Fruit fly (Drosophila melanogaster) whole organism, embryonic: Measurements from ENCODE around the gene CG34258.
A peak's percentile ranks its signal among the peaks of the same experiment; 100 is the strongest.

Source experiments
- Awh ChIP-seq: fragments of 200-800 bp; sonication (Bioruptor generic); IDR thresholded peaks from 2 replicates; pipeline ENCODE4, ENCODE4 v1.3.6; 2022; ENCODE audit warnings: missing biosample characterization, missing genetic modification characterization
- Bteb2 ChIP-seq: fragments of 200-800 bp; sonication (Bioruptor generic); optimal IDR thresholded peaks from 2 replicates; lab custom pipeline; 2016; ENCODE audit warnings: missing biosample characterization, missing genetic modification characterization
- CG10959 ChIP-seq: fragments of 200-800 bp; sonication (Bioruptor generic); IDR thresholded peaks from 2 replicates; pipeline ENCODE4 v1.3.6; 2022; ENCODE audit warnings: missing biosample characterization, missing genetic modification characterization
- CG11247 ChIP-seq: fragments of 200-800 bp; sonication (Bioruptor generic); IDR thresholded peaks from 2 replicates; pipeline ENCODE4 v1.3.6; 2022; ENCODE audit warnings: missing biosample characterization, missing genetic modification characterization
- CG13424 ChIP-seq: fragments of 200-800 bp; sonication (Bioruptor generic); optimal IDR thresholded peaks from 2 replicates; lab custom pipeline; 2019; ENCODE audit warnings: missing biosample characterization, mild to moderate bottlenecking, missing genetic modification characterization, moderate library complexity
- CG13624 ChIP-seq: fragments of 200-800 bp; sonication (Bioruptor generic); optimal IDR thresholded peaks from 2 replicates; lab custom pipeline; 2016; ENCODE audit warnings: missing biosample characterization, missing genetic modification characterization
- CG15011 ChIP-seq: fragments of 200-800 bp; sonication (Bioruptor generic); optimal IDR thresholded peaks from 3 replicates; lab custom pipeline; 2018; ENCODE audit warnings: missing biosample characterization, mild to moderate bottlenecking, missing genetic modification characterization
- CG15479 ChIP-seq: fragments of 200-800 bp; sonication (Bioruptor generic); optimal IDR thresholded peaks from 3 replicates; lab custom pipeline; 2019; ENCODE audit warnings: missing biosample characterization, mild to moderate bottlenecking, missing genetic modification characterization, moderate library complexity
- CG16863 ChIP-seq: fragments of 200-800 bp; sonication (Bioruptor generic); optimal IDR thresholded peaks from 3 replicates; lab custom pipeline; 2016; ENCODE audit warnings: missing biosample characterization, missing genetic modification characterization
- CG17912 ChIP-seq: fragments of 200-800 bp; sonication (Bioruptor generic); optimal IDR thresholded peaks from 2 replicates; lab custom pipeline; 2018; ENCODE audit warnings: missing biosample characterization, mild to moderate bottlenecking, missing genetic modification characterization
- CG32532 ChIP-seq: fragments of 200-800 bp; sonication (Bioruptor generic); IDR thresholded peaks from 2 replicates; pipeline ENCODE4 v1.3.6; 2022; ENCODE audit warnings: missing biosample characterization, missing genetic modification characterization
- CG5953 ChIP-seq: fragments of 200-800 bp; sonication (Bioruptor generic); IDR thresholded peaks from 2 replicates; pipeline ENCODE4 v1.3.6; 2022; ENCODE audit warnings: missing biosample characterization, missing genetic modification characterization
- CG6654 ChIP-seq: fragments of 200-800 bp; sonication (Bioruptor generic); optimal IDR thresholded peaks from 2 replicates; lab custom pipeline; 2017; ENCODE audit warnings: missing biosample characterization, mild to moderate bottlenecking, missing genetic modification characterization
- CG6765 ChIP-seq: fragments of 200-800 bp; sonication (Bioruptor generic); optimal IDR thresholded peaks from 3 replicates; lab custom pipeline; 2017; ENCODE audit warnings: missing biosample characterization, mild to moderate bottlenecking, missing genetic modification characterization
- CG6854 ChIP-seq: fragments of 200-800 bp; sonication (Bioruptor generic); optimal IDR thresholded peaks from 3 replicates; lab custom pipeline; 2017; ENCODE audit warnings: missing biosample characterization, mild to moderate bottlenecking, missing genetic modification characterization
- CG7963 ChIP-seq: fragments of 200-800 bp; sonication (Bioruptor generic); IDR thresholded peaks from 3 replicates; pipeline ENCODE4 v1.3.6; 2022; ENCODE audit warnings: missing biosample characterization, missing genetic modification characterization; ENCODE audit not compliant: partially characterized antibody
- CG8281 ChIP-seq: fragments of 200-800 bp; sonication (Bioruptor generic); optimal IDR thresholded peaks from 2 replicates; lab custom pipeline; 2018; ENCODE audit warnings: missing biosample characterization, mild to moderate bottlenecking, missing genetic modification characterization, moderate library complexity
- CG8290 ChIP-seq, 3 experiments: fragments of 200-800 bp; sonication (Bioruptor generic); optimal IDR thresholded peaks; 2 replicates each; lab custom pipeline; 2016 to 2019; ENCODE audit warnings: missing biosample characterization in 3 of 3, missing genetic modification characterization in 3 of 3, mild to moderate bottlenecking in 2 of 3, moderate library complexity in 1 of 3
- CG8359 ChIP-seq: fragments of 200-800 bp; sonication (Bioruptor generic); optimal IDR thresholded peaks from 2 replicates; lab custom pipeline; 2017; ENCODE audit warnings: missing biosample characterization, mild to moderate bottlenecking, missing genetic modification characterization, borderline replicate concordance
- CG8478 ChIP-seq: fragments of >200 bp; optimal IDR thresholded peaks from 2 replicates; lab custom pipeline; 2018
- D ChIP-seq, 2 experiments: fragments of 200-800 bp in 1 of 2; fragments of >200 bp in 1 of 2; sonication (Bioruptor generic) in 1 of 2; optimal IDR thresholded peaks; 2 replicates in 1 of 2; 3 replicates in 1 of 2; lab custom pipeline; 2017; ENCODE audit warnings: mild to moderate bottlenecking in 1 of 2, missing biosample characterization in 1 of 2, missing genetic modification characterization in 1 of 2, missing genetic modification reagents in 1 of 2
- Deaf1 ChIP-seq: fragments of 200-800 bp; optimal IDR thresholded peaks from 3 replicates; lab custom pipeline; 2019; ENCODE audit warnings: missing biosample characterization, mild to moderate bottlenecking, missing genetic modification characterization, moderate library complexity
- Ets65A ChIP-seq: fragments of 200-800 bp; sonication (Bioruptor generic); peaks from one replicate; lab custom pipeline; 2016; ENCODE audit warnings: missing biosample characterization, missing genetic modification characterization
- HmgD ChIP-seq: fragments of 200-800 bp; sonication (Bioruptor generic); optimal IDR thresholded peaks from 3 replicates; lab custom pipeline; 2016; ENCODE audit warnings: missing biosample characterization, missing genetic modification characterization
- Med ChIP-seq: fragments of 200-800 bp; sonication (Bioruptor generic); peaks from one replicate; lab custom pipeline; 2016; ENCODE audit warnings: missing biosample characterization, missing genetic modification characterization, mild to moderate bottlenecking, inconsistent platforms, moderate library complexity
- Mes4 ChIP-seq: fragments of 200-800 bp; sonication (Bioruptor generic); optimal IDR thresholded peaks from 2 replicates; lab custom pipeline; 2016; ENCODE audit warnings: missing biosample characterization, missing genetic modification characterization
- Myb ChIP-seq: fragments of 200-800 bp; sonication (Bioruptor generic); optimal IDR thresholded peaks from 2 replicates; lab custom pipeline; 2016; ENCODE audit warnings: missing biosample characterization, missing genetic modification characterization
- Nf-YB ChIP-seq: fragments of 200-800 bp; sonication (Bioruptor generic); optimal IDR thresholded peaks from 3 replicates; lab custom pipeline; 2019; ENCODE audit warnings: missing biosample characterization, mild to moderate bottlenecking, missing genetic modification characterization, moderate library complexity
- Side ChIP-seq: fragments of 200-800 bp; sonication (Bioruptor generic); optimal IDR thresholded peaks from 2 replicates; lab custom pipeline; 2016; ENCODE audit warnings: missing biosample characterization, missing genetic modification characterization
- ap ChIP-seq: fragments of 200-800 bp; sonication (Bioruptor generic); IDR thresholded peaks from 2 replicates; pipeline ENCODE4 v1.3.6; 2022; ENCODE audit warnings: missing biosample characterization, missing genetic modification characterization
- bab2 ChIP-seq: fragments of 200-800 bp; sonication (Bioruptor generic); optimal IDR thresholded peaks from 2 replicates; lab custom pipeline; 2016; ENCODE audit warnings: missing biosample characterization, missing genetic modification characterization
- bcd ChIP-seq: fragments of 200-800 bp; sonication (Bioruptor generic); optimal IDR thresholded peaks from 2 replicates; lab custom pipeline; 2017; ENCODE audit warnings: missing biosample characterization, mild to moderate bottlenecking, missing genetic modification characterization
- chn ChIP-seq: fragments of 200-800 bp; sonication (Bioruptor generic); optimal IDR thresholded peaks from 2 replicates; lab custom pipeline; 2016; ENCODE audit warnings: missing biosample characterization, missing genetic modification characterization
- ci ChIP-seq: fragments of 200-800 bp; sonication (Bioruptor generic); IDR thresholded peaks from 3 replicates; pipeline ENCODE4 v1.3.6; 2022; ENCODE audit warnings: missing biosample characterization, missing genetic modification characterization
- crc ChIP-seq: fragments of 200-800 bp; sonication (Bioruptor generic); optimal IDR thresholded peaks from 2 replicates; lab custom pipeline; 2016; ENCODE audit warnings: missing biosample characterization, missing genetic modification characterization
- croc ChIP-seq: fragments of 200-800 bp; sonication (Bioruptor generic); conservative IDR thresholded peaks from 3 replicates; pipeline ENCODE4 v1.3.6; 2022; ENCODE audit warnings: missing biosample characterization, missing genetic modification characterization
- fd3F ChIP-seq: fragments of 200-800 bp; sonication (Bioruptor generic); optimal IDR thresholded peaks from 2 replicates; lab custom pipeline; 2018; ENCODE audit warnings: missing biosample characterization, mild to moderate bottlenecking, missing genetic modification characterization, moderate library complexity
- gcm ChIP-seq: fragments of 200-800 bp; sonication (Bioruptor generic); optimal IDR thresholded peaks from 2 replicates; lab custom pipeline; 2019; ENCODE audit warnings: missing biosample characterization, mild to moderate bottlenecking, missing genetic modification characterization, moderate library complexity
- grn ChIP-seq: fragments of 200-800 bp; sonication (Bioruptor generic); optimal IDR thresholded peaks from 3 replicates; lab custom pipeline; 2017; ENCODE audit warnings: missing biosample characterization, missing genetic modification characterization
- maf-S ChIP-seq: fragments of 200-800 bp; sonication (Bioruptor generic); optimal IDR thresholded peaks from 2 replicates; lab custom pipeline; 2016; ENCODE audit warnings: missing biosample characterization, missing genetic modification characterization
- nerfin-1 ChIP-seq: fragments of 200-800 bp; sonication (Bioruptor generic); optimal IDR thresholded peaks from 3 replicates; lab custom pipeline; 2019; ENCODE audit warnings: missing biosample characterization, mild to moderate bottlenecking, missing genetic modification characterization, moderate library complexity
- row ChIP-seq: fragments of 200-800 bp; sonication (Bioruptor generic); IDR thresholded peaks from 3 replicates; pipeline ENCODE4 v1.3.6; 2022; ENCODE audit warnings: missing biosample characterization, missing genetic modification characterization
- sens ChIP-seq: fragments of 200-800 bp; sonication (Bioruptor generic); peaks from one replicate; lab custom pipeline; 2016; ENCODE audit warnings: missing biosample characterization, missing genetic modification characterization
- shn ChIP-seq: fragments of 200-800 bp; sonication (Bioruptor generic); optimal IDR thresholded peaks from 3 replicates; lab custom pipeline; 2016; ENCODE audit warnings: missing biosample characterization, missing genetic modification characterization
- so ChIP-seq: fragments of 200-800 bp; sonication (Bioruptor generic); IDR thresholded peaks from 3 replicates; pipeline ENCODE4 v1.3.6; 2022; ENCODE audit warnings: missing biosample characterization, missing genetic modification characterization
- sob ChIP-seq: fragments of 200-800 bp; sonication (Bioruptor generic); IDR thresholded peaks from 2 replicates; pipeline ENCODE4 v1.3.6; 2022; ENCODE audit warnings: missing biosample characterization, missing genetic modification characterization
- ssp ChIP-seq: fragments of 200-800 bp; sonication (Bioruptor generic); IDR thresholded peaks from 2 replicates; pipeline ENCODE4 v1.3.6; 2022; ENCODE audit warnings: missing biosample characterization, missing genetic modification characterization
- tap ChIP-seq: fragments of 200-800 bp; optimal IDR thresholded peaks from 3 replicates; lab custom pipeline; 2019; ENCODE audit warnings: missing biosample characterization, mild to moderate bottlenecking, missing genetic modification characterization, moderate library complexity
- tll ChIP-seq, 2 experiments: fragments of 200-800 bp in 1 of 2; fragments of >200 bp in 1 of 2; sonication (Bioruptor generic) in 1 of 2; optimal IDR thresholded peaks; 2 replicates each; lab custom pipeline; 2017 to 2019; ENCODE audit warnings: missing biosample characterization in 2 of 2, missing genetic modification characterization in 2 of 2, mild to moderate bottlenecking in 1 of 2, moderate library complexity in 1 of 2
- yki ChIP-seq: fragments of >200 bp; optimal IDR thresholded peaks from 3 replicates; lab custom pipeline; 2018
- zfh1 ChIP-seq: fragments of 200-800 bp; sonication (Bioruptor generic); IDR thresholded peaks from 3 replicates; pipeline ENCODE4 v1.3.6; 2022; ENCODE audit warnings: missing biosample characterization, missing genetic modification characterization

CG34258 gene

dm6 chr3L:19991714-19992231 is 40.0 kb upstream of the CG34258 start, which contains the start of the genes CG7646 and Nca (continued):
- no peak for TF ChIP-seq Deaf1
- TF ChIP-seq CG32532: no peak
- peak; percentile 50; the same call in 1 of the 3 replicates for TF ChIP-seq row (GFP tag; lab: Robert Waterston, UW)
- TF ChIP-seq CG8478 (lab: Kevin White, UChicago): no peak
- TF ChIP-seq sens (GFP tag; lab: Kevin White, UChicago): peak; percentile 86
- no peak for TF ChIP-seq so (GFP tag; lab: Robert Waterston, UW)
- TF ChIP-seq chn (GFP tag; lab: Kevin White, UChicago): no peak
- TF ChIP-seq CG8359: no peak
- TF ChIP-seq CG15011 (GFP tag; lab: Kevin White, UChicago): no peak
- peak; percentile 76 for TF ChIP-seq CG17912
- peak; percentile 50 for TF ChIP-seq nerfin-1
- no peak for TF ChIP-seq yki (lab: Kevin White, UChicago)
- TF ChIP-seq CG6854 (GFP tag; lab: Kevin White, UChicago): no peak
- TF ChIP-seq CG13624 (GFP tag; lab: Kevin White, UChicago): no peak
- no peak for TF ChIP-seq CG6765 (GFP tag; lab: Kevin White, UChicago)
- TF ChIP-seq CG11247 (GFP tag; lab: Robert Waterston, UW): no peak
- peak; percentile 86 for TF ChIP-seq Ets65A (GFP tag; lab: Kevin White, UChicago)
- TF ChIP-seq fd3F (GFP tag; lab: Kevin White, UChicago): no peak
- no peak for TF ChIP-seq gcm (GFP tag; lab: Kevin White, UChicago)
- no peak for TF ChIP-seq Nf-YB
- peak; percentile 47 for TF ChIP-seq CG8281 (tag; lab: Kevin White, UChicago)
- TF ChIP-seq maf-S (GFP tag; lab: Kevin White, UChicago): no peak
- TF ChIP-seq tap (tag; lab: Kevin White, UChicago): no peak
- no peak for TF ChIP-seq bcd
- no peak for TF ChIP-seq Mes4
- peak; percentile 12 for TF ChIP-seq CG13424 (tag; lab: Kevin White, UChicago)
- no peak for TF ChIP-seq CG5953
- TF ChIP-seq CG10959: no peak
- TF ChIP-seq Awh (GFP tag; lab: Robert Waterston, UW): no peak
- TF ChIP-seq Med (GFP tag; lab: Kevin White, UChicago): peak; percentile 59
- TF ChIP-seq HmgD (GFP tag; lab: Kevin White, UChicago): no peak
- TF ChIP-seq Bteb2 (GFP tag; lab: Kevin White, UChicago): no peak
- no peak for TF ChIP-seq zfh1
- TF ChIP-seq CG6654 (GFP tag; lab: Kevin White, UChicago): no peak
- no peak for TF ChIP-seq crc
- TF ChIP-seq D (optimal IDR thresholded peaks at IDR 0.05; lab: Kevin White, UChicago): no peak
- TF ChIP-seq D (GFP tag; optimal IDR thresholded peaks at IDR 0.05; lab: Kevin White, UChicago): no peak
- TF ChIP-seq bab2: no peak
- peak; percentile 92 for TF ChIP-seq Myb (GFP tag; lab: Kevin White, UChicago)
- no peak for TF ChIP-seq ssp (GFP tag; lab: Robert Waterston, UW)
- 0 out of 2 replicates have a peak, but pooled peaks have one; percentile 26 for TF ChIP-seq sob
- TF ChIP-seq grn (GFP tag; lab: Kevin White, UChicago): no peak
- TF ChIP-seq croc (GFP tag; lab: Robert Waterston, UW): no peak
- TF ChIP-seq CG7963 (GFP tag; lab: Robert Waterston, UW): peak; percentile 91
- TF ChIP-seq CG15479: peak; percentile 25
- no peak for TF ChIP-seq shn (GFP tag; lab: Kevin White, UChicago)
- TF ChIP-seq ci: no peak
- TF ChIP-seq tll (GFP tag; optimal IDR thresholded peaks at IDR 0.05; lab: Kevin White, UChicago): peak in 1 of 2 experiments; percentile 52
- TF ChIP-seq ap (GFP tag; lab: Robert Waterston, UW): no peak
- no peak for TF ChIP-seq CG8290 (GFP tag; optimal IDR thresholded peaks at IDR 0.05; lab: Kevin White, UChicago)
- TF ChIP-seq CG8290 (tag; optimal IDR thresholded peaks at IDR 0.05; lab: Kevin White, UChicago): no peak
- TF ChIP-seq Side (GFP tag; lab: Kevin White, UChicago): no peak
- TF ChIP-seq CG16863 (GFP tag; lab: Kevin White, UChicago): no peak
